Worm (Caenorhabditis elegans) whole organism, L4 larva: ENCODE data around the gene lys-6.

Experiments used
- F26F4.8 ChIP-seq: fragments of 200-800 bp; sonication (Bioruptor generic); conservative IDR thresholded peaks from 2 replicates; pipeline ENCODE4 v1.3.6; 2022; ENCODE audit warnings: missing genetic modification characterization, missing compliant biosample characterization
- F37D6.2 ChIP-seq: sonication (generic microtip); optimal IDR thresholded peaks from 2 replicates; lab custom pipeline; 2016; ENCODE audit warnings: mild to moderate bottlenecking, missing genetic modification characterization, missing compliant biosample characterization
- F44E2.7 ChIP-seq: fragments of 200-800 bp; sonication (Bioruptor generic); IDR thresholded peaks from 2 replicates; pipeline ENCODE4 v2.1.2; 2022; ENCODE audit warnings: missing genetic modification characterization, missing compliant biosample characterization
- F49E8.2 ChIP-seq: sonication (generic microtip); optimal IDR thresholded peaks from 2 replicates; lab custom pipeline; 2016; ENCODE audit warnings: missing compliant biosample characterization, mild to moderate bottlenecking, missing genetic modification characterization, borderline replicate concordance
- R02D3.7 ChIP-seq: fragments of 150-350 bp; sonication (generic microtip); optimal IDR thresholded peaks from 3 replicates; lab custom pipeline; 2014; ENCODE audit warnings: missing biosample characterization, missing genetic modification characterization
- T26A8.4 ChIP-seq: fragments of 200-800 bp; sonication (Bioruptor generic); IDR thresholded peaks from 2 replicates; pipeline ENCODE4 v1.3.6; 2022; ENCODE audit warnings: missing genetic modification characterization, missing compliant biosample characterization
- Y48G9A.11 ChIP-seq: fragments of 200-800 bp; sonication (Bioruptor generic); IDR thresholded peaks from 2 replicates; pipeline ENCODE4 v1.3.6; 2022; ENCODE audit warnings: missing genetic modification reagents, missing genetic modification characterization, missing compliant biosample characterization
- Y5F2A.4 ChIP-seq: fragments of 200-800 bp; sonication (Bioruptor generic); optimal IDR thresholded peaks from 2 replicates; lab custom pipeline; 2018; ENCODE audit warnings: mild to moderate bottlenecking, missing genetic modification characterization, missing compliant biosample characterization
- ZK337.2 ChIP-seq: fragments of 200-800 bp; sonication (Bioruptor generic); IDR thresholded peaks from 2 replicates; pipeline ENCODE4 v1.3.6; 2022; ENCODE audit warnings: missing genetic modification reagents, missing genetic modification characterization, missing compliant biosample characterization
- aha-1 ChIP-seq: fragments of 150-350 bp; peaks from one replicate; lab custom pipeline; 2014; ENCODE audit warnings: missing biosample characterization, missing genetic modification characterization
- aly-2 ChIP-seq: sonication (generic microtip); optimal IDR thresholded peaks from 2 replicates; lab custom pipeline; 2018; ENCODE audit warnings: missing biosample characterization, missing genetic modification characterization
- ceh-20 ChIP-seq: fragments of 200-800 bp; sonication (Bioruptor generic); IDR thresholded peaks from 2 replicates; pipeline ENCODE4 v1.3.6; 2022; ENCODE audit warnings: missing genetic modification reagents, missing genetic modification characterization, missing compliant biosample characterization
- ceh-28 ChIP-seq: fragments of 150-350 bp; optimal IDR thresholded peaks from 2 replicates; lab custom pipeline; 2014; ENCODE audit warnings: missing biosample characterization, missing genetic modification reagents, missing genetic modification characterization
- ceh-62 ChIP-seq: sonication (generic microtip); optimal IDR thresholded peaks from 2 replicates; lab custom pipeline; 2017; ENCODE audit warnings: missing biosample characterization, missing genetic modification characterization
- ces-1 ChIP-seq: fragments of 150-350 bp; sonication (generic microtip); optimal IDR thresholded peaks from 4 replicates; lab custom pipeline; 2014; ENCODE audit warnings: missing biosample characterization, missing genetic modification reagents, missing genetic modification characterization
- cey-2 ChIP-seq: sonication (generic microtip); optimal IDR thresholded peaks from 3 replicates; lab custom pipeline; 2017; ENCODE audit warnings: missing genetic modification characterization, mild to moderate bottlenecking, missing compliant biosample characterization, antibody characterized with exemption, borderline replicate concordance; ENCODE audit not compliant: insufficient read depth
- ctbp-1 ChIP-seq: fragments of 200-800 bp; sonication (Bioruptor generic); IDR thresholded peaks from 2 replicates; pipeline ENCODE4 v1.3.6; 2022; ENCODE audit warnings: missing genetic modification reagents, missing genetic modification characterization, missing compliant biosample characterization
- daf-12 ChIP-seq: fragments of 150-350 bp; optimal IDR thresholded peaks from 2 replicates; lab custom pipeline; 2014; ENCODE audit warnings: missing biosample characterization, missing genetic modification reagents, missing genetic modification characterization
- daf-19 ChIP-seq: fragments of 200-800 bp; sonication (Bioruptor generic); conservative IDR thresholded peaks from 2 replicates; pipeline ENCODE4 v1.3.6; 2022; ENCODE audit warnings: missing genetic modification characterization, missing compliant biosample characterization
- daf-8 ChIP-seq: fragments of 200-800 bp; sonication (Bioruptor generic); IDR thresholded peaks from 2 replicates; pipeline ENCODE4 v1.3.6; 2022; ENCODE audit warnings: missing genetic modification characterization, missing compliant biosample characterization
- dmd-8 ChIP-seq: fragments of 200-800 bp; sonication (Bioruptor generic); IDR thresholded peaks from 2 replicates; pipeline ENCODE4 v1.3.6; 2022; ENCODE audit warnings: missing genetic modification characterization, missing compliant biosample characterization
- dmd-9 ChIP-seq: fragments of 200-800 bp; sonication (Bioruptor generic); IDR thresholded peaks from 2 replicates; pipeline ENCODE4 v1.3.6; 2022; ENCODE audit warnings: missing genetic modification reagents, missing genetic modification characterization, missing compliant biosample characterization
- dpl-1 ChIP-seq: fragments of 150-350 bp; optimal IDR thresholded peaks from 2 replicates; lab custom pipeline; 2014; ENCODE audit warnings: missing biosample characterization, missing genetic modification reagents, missing genetic modification characterization
- dve-1 ChIP-seq: sonication (generic microtip); optimal IDR thresholded peaks from 2 replicates; lab custom pipeline; 2017; ENCODE audit warnings: antibody characterized with exemption, mild to moderate bottlenecking, missing genetic modification characterization, missing compliant biosample characterization; ENCODE audit not compliant: insufficient read depth
- egl-27 ChIP-seq: sonication (generic microtip); optimal IDR thresholded peaks from 3 replicates; lab custom pipeline; 2017; ENCODE audit warnings: missing biosample characterization, missing genetic modification reagents, missing genetic modification characterization
- egl-43 ChIP-seq: fragments of 200-800 bp; sonication (Bioruptor generic); IDR thresholded peaks from 2 replicates; pipeline ENCODE4 v1.3.6; 2022; ENCODE audit warnings: missing genetic modification reagents, missing genetic modification characterization, missing compliant biosample characterization
- jun-1 ChIP-seq: fragments of 150-350 bp; optimal IDR thresholded peaks from 2 replicates; lab custom pipeline; 2014; ENCODE audit warnings: missing biosample characterization, missing genetic modification reagents, missing genetic modification characterization
- lin-1 ChIP-seq: fragments of 200-800 bp; sonication (Bioruptor generic); IDR thresholded peaks from 2 replicates; pipeline ENCODE4 v1.3.6; 2022; ENCODE audit warnings: missing genetic modification reagents, missing genetic modification characterization, missing compliant biosample characterization
- lin-13 ChIP-seq: fragments of 150-350 bp; optimal IDR thresholded peaks from 2 replicates; lab custom pipeline; 2014; ENCODE audit warnings: missing biosample characterization, missing genetic modification reagents, missing genetic modification characterization
- lin-38 ChIP-seq: fragments of 200-800 bp; sonication (Bioruptor generic); IDR thresholded peaks from 2 replicates; pipeline ENCODE4 v1.3.6; 2022; ENCODE audit warnings: missing genetic modification reagents, missing genetic modification characterization, missing compliant biosample characterization
- mxl-2 ChIP-seq: fragments of 200-800 bp; sonication (Bioruptor generic); conservative IDR thresholded peaks from 2 replicates; pipeline ENCODE4 v1.3.6; 2022; ENCODE audit warnings: missing genetic modification reagents, missing genetic modification characterization, missing compliant biosample characterization
- mxl-3 ChIP-seq: fragments of 200-800 bp; sonication (Bioruptor generic); optimal IDR thresholded peaks from 2 replicates; lab custom pipeline; 2018; ENCODE audit warnings: mild to moderate bottlenecking, missing genetic modification characterization, missing compliant biosample characterization
- nhr-10 ChIP-seq: fragments of 150-350 bp; optimal IDR thresholded peaks from 2 replicates; lab custom pipeline; 2014; ENCODE audit warnings: missing biosample characterization, missing genetic modification characterization
- nhr-11 ChIP-seq: fragments of 150-350 bp; optimal IDR thresholded peaks from 2 replicates; lab custom pipeline; 2014; ENCODE audit warnings: missing biosample characterization, missing genetic modification characterization
- nhr-111 ChIP-seq: fragments of 200-800 bp; sonication (Bioruptor generic); optimal IDR thresholded peaks from 2 replicates; lab custom pipeline; 2018; ENCODE audit warnings: mild to moderate bottlenecking, missing genetic modification characterization, missing compliant biosample characterization
- nhr-41 ChIP-seq: fragments of 200-800 bp; sonication (Bioruptor generic); IDR thresholded peaks from 2 replicates; pipeline ENCODE4 v1.3.6; 2022; ENCODE audit warnings: missing genetic modification reagents, missing genetic modification characterization, missing compliant biosample characterization
- nhr-48 ChIP-seq: sonication (generic microtip); optimal IDR thresholded peaks from 2 replicates; lab custom pipeline; 2016; ENCODE audit warnings: mild to moderate bottlenecking, missing genetic modification characterization, missing compliant biosample characterization
- nhr-6 ChIP-seq: fragments of 150-350 bp; optimal IDR thresholded peaks from 2 replicates; lab custom pipeline; 2014; ENCODE audit warnings: missing biosample characterization, missing genetic modification characterization
- rbr-2 ChIP-seq: sonication (generic microtip); optimal IDR thresholded peaks from 2 replicates; lab custom pipeline; 2016; ENCODE audit warnings: missing genotype, missing genetic modification characterization, missing compliant biosample characterization
- saeg-2 ChIP-seq: fragments of 200-800 bp; sonication (Bioruptor generic); IDR thresholded peaks from 2 replicates; pipeline ENCODE4 v1.3.6; 2022; ENCODE audit warnings: missing genetic modification reagents, missing genetic modification characterization, missing compliant biosample characterization
- set-16 ChIP-seq: fragments of 200-800 bp; sonication (Bioruptor generic); IDR thresholded peaks from 2 replicates; pipeline ENCODE4 v1.3.6; 2022; ENCODE audit warnings: missing genetic modification reagents, missing genetic modification characterization, missing compliant biosample characterization
- snpc-1.2 ChIP-seq: fragments of 200-800 bp; sonication (Bioruptor generic); IDR thresholded peaks from 2 replicates; pipeline ENCODE4 v1.3.6; 2022; ENCODE audit warnings: missing genetic modification reagents, missing genetic modification characterization, missing compliant biosample characterization
- spr-1 ChIP-seq: sonication (generic microtip); optimal IDR thresholded peaks from 2 replicates; lab custom pipeline; 2016; ENCODE audit warnings: mild to moderate bottlenecking, missing genetic modification characterization, missing compliant biosample characterization
- spr-3 ChIP-seq: fragments of 200-800 bp; sonication (Bioruptor generic); optimal IDR thresholded peaks from 2 replicates; lab custom pipeline; 2018; ENCODE audit warnings: mild to moderate bottlenecking, missing genetic modification characterization, missing compliant biosample characterization
- unc-130 ChIP-seq: sonication (generic microtip); optimal IDR thresholded peaks from 2 replicates; lab custom pipeline; 2016; ENCODE audit warnings: missing genetic modification reagents, missing genetic modification characterization, missing compliant biosample characterization
- unc-39 ChIP-seq: sonication (generic microtip); optimal IDR thresholded peaks from 2 replicates; lab custom pipeline; 2017; ENCODE audit warnings: missing biosample characterization, missing genetic modification characterization
- zag-1 ChIP-seq: fragments of 150-350 bp; optimal IDR thresholded peaks from 2 replicates; lab custom pipeline; 2014; ENCODE audit warnings: missing biosample characterization, missing genetic modification characterization
- zfp-2 ChIP-seq: sonication (generic microtip); optimal IDR thresholded peaks from 2 replicates; lab custom pipeline; 2016; ENCODE audit warnings: mild to moderate bottlenecking, missing genetic modification characterization, missing compliant biosample characterization
- zfp-3 ChIP-seq: fragments of 200-800 bp; sonication (Bioruptor generic); conservative IDR thresholded peaks from 2 replicates; pipeline ENCODE4 v1.3.6; 2022; ENCODE audit warnings: missing genetic modification reagents, missing genetic modification characterization, missing compliant biosample characterization
- zip-11 ChIP-seq: fragments of 200-800 bp; sonication (Bioruptor generic); IDR thresholded peaks from 2 replicates; pipeline ENCODE4 v1.3.6; 2022; ENCODE audit warnings: missing genetic modification characterization, missing compliant biosample characterization
- ztf-11 ChIP-seq: fragments of 150-350 bp; optimal IDR thresholded peaks from 2 replicates; lab custom pipeline; 2014; ENCODE audit warnings: missing biosample characterization, missing genetic modification characterization

The lys-6 gene

ce11 chrIV:11616543-11616942 lies 11.2 kb downstream of the lys-6 start:
- TF ChIP-seq egl-43 (GFP tag; lab: Robert Waterston, UW) (peak; percentile 63; the same call in 1 of the 2 replicates), set-16 (peak; percentile 97), mxl-2 (peak; percentile 60; the same call in 1 of the 2 replicates)

ce11 chrIV:11604909-11605308 lies 22.8 kb downstream of the lys-6 start, which contains the start of the genes ragc-1 and Y24F12A.1:
Gene ragc-1, minus strand, starts transcription at chrIV:11604933.
Gene Y24F12A.1, plus strand, starts transcription at chrIV:11605254.
- TF ChIP-seq F26F4.8 (GFP tag; lab: Robert Waterston, UW) (no peak), lin-13 (no peak), nhr-6 (peak; percentile 31), unc-39 (no peak), zfp-3 (GFP tag; lab: Robert Waterston, UW) (no peak), zfp-2 (no peak), nhr-41 (GFP tag; lab: Robert Waterston, UW) (no peak), T26A8.4 (GFP tag; lab: Robert Waterston, UW) (no peak), dpl-1 (GFP tag; lab: Kevin White, UChicago) (peak; percentile 46), dmd-8 (GFP tag; lab: Robert Waterston, UW) (no peak), ceh-28 (tag; lab: Kevin White, UChicago) (no peak), snpc-1.2 (GFP tag; lab: Robert Waterston, UW) (no peak), mxl-3 (GFP tag; lab: Kevin White, UChicago) (peak; percentile 78), ztf-11 (tag; lab: Kevin White, UChicago) (no peak), daf-19 (GFP tag; lab: Robert Waterston, UW) (no peak), ceh-62 (tag; lab: Kevin White, UChicago) (no peak), set-16 (no peak), R02D3.7 (tag; lab: Kevin White, UChicago) (no peak), unc-130 (GFP tag; lab: Kevin White, UChicago) (peak; percentile 59), spr-3 (GFP tag; lab: Kevin White, UChicago) (no peak), dmd-9 (no peak), daf-12 (tag; lab: Kevin White, UChicago) (no peak), saeg-2 (GFP tag; lab: Robert Waterston, UW) (no peak), Y5F2A.4 (GFP tag; lab: Kevin White, UChicago) (no peak), daf-8 (GFP tag; lab: Robert Waterston, UW) (no peak), nhr-11 (tag; lab: Kevin White, UChicago) (no peak), mxl-2 (no peak), F37D6.2 (tag; lab: Kevin White, UChicago) (no peak), ces-1 (GFP tag; lab: Kevin White, UChicago) (no peak), nhr-48 (tag; lab: Kevin White, UChicago) (no peak), egl-27 (tag; lab: Kevin White, UChicago) (no peak), dve-1 (peak; percentile 74), zag-1 (no peak), aha-1 (no peak), rbr-2 (peak; percentile 15), spr-1 (tag; lab: Kevin White, UChicago) (no peak), F44E2.7 (GFP tag; lab: Robert Waterston, UW) (no peak), F49E8.2 (no peak), lin-38 (GFP tag; lab: Robert Waterston, UW) (peak; percentile 51), zip-11 (GFP tag; lab: Robert Waterston, UW) (no peak), ctbp-1 (GFP tag; lab: Robert Waterston, UW) (no peak), lin-1 (no peak), nhr-10 (tag; lab: Kevin White, UChicago) (no peak), aly-2 (tag; lab: Kevin White, UChicago) (no peak), nhr-111 (GFP tag; lab: Kevin White, UChicago) (no peak), jun-1 (no peak), Y48G9A.11 (GFP tag; lab: Robert Waterston, UW) (no peak), cey-2 (no peak), ceh-20 (GFP tag; lab: Robert Waterston, UW) (no peak), ZK337.2 (no peak)
